Worm (Caenorhabditis elegans): ENCODE results near the gene srm-6.

srm-6 gene

DNA sequence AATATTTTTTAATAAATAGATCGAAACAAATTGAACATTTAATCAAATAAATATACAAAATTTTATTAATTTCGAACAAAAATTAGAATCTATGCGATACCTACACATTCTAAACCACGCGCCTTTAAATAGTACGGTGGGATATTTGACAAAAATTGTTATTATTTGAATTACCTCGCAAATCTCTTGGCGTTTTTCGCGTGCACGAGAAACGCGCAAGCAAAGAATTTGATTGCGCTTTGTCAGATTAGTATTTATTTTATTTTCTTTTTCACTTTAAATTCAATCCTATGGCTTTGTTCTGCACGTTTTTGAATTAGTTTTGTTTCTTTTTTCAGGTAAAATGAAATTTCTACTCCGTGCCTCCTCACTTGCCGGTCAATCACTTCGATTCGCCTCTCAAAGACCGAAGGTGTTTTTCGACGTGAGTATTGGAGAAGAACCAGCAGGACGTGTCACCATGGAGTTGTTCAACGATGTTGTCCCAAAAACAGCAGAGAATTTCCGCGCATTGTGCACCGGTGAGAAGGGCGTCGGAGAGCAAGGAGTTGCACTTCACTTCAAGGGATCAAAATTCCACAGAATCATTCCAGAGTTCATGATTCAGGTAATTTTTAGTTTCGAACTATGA is 19.1 kb downstream of the srm-6 start, which contains the start of gene cyn-1 (continued):
- TF ChIP-seq tbx-9 (tag; optimal IDR thresholded peaks at IDR 0.05; ENCODE audit: borderline replicate concordance), result no peak
- peak; percentile 91 for TF ChIP-seq Y53G8AR.9 (GFP tag; conservative IDR thresholded peaks at IDR 0.05)
- no peak for TF ChIP-seq nfya-2 (GFP tag; IDR thresholded peaks at IDR 0.05)
- TF ChIP-seq lin-35 (GFP tag; optimal IDR thresholded peaks at IDR 0.05), result peak; percentile 61 to 96 (median 74)
- TF ChIP-seq ztf-22 (GFP tag; optimal IDR thresholded peaks at IDR 0.05), result no peak
- TF ChIP-seq nhr-90 (tag; optimal IDR thresholded peaks at IDR 0.05), result no peak
- TF ChIP-seq let-607 (tag; optimal IDR thresholded peaks at IDR 0.05), result peak in 1 of 2 experiments; percentile 44
- no peak for TF ChIP-seq ceh-40 (GFP tag; IDR thresholded peaks at IDR 0.05)
- no peak for TF ChIP-seq nhr-27 (tag; optimal IDR thresholded peaks at IDR 0.05)
- TF ChIP-seq egl-18 (GFP tag; IDR thresholded peaks at IDR 0.05), result no peak
- no peak for TF ChIP-seq bed-2 (GFP tag; IDR thresholded peaks at IDR 0.05)
- TF ChIP-seq F55B11.4 (tag; optimal IDR thresholded peaks at IDR 0.05; ENCODE audit: borderline replicate concordance, insufficient read depth), result no peak
- TF ChIP-seq ztf-18 (tag; optimal IDR thresholded peaks at IDR 0.05), result peak; percentile 96
- no peak for TF ChIP-seq hmg-20 (GFP tag; IDR thresholded peaks at IDR 0.05)
- TF ChIP-seq D2030.7 (GFP tag; IDR thresholded peaks at IDR 0.05), result peak; percentile 54; the same call in 1 of the 2 replicates
- TF ChIP-seq unc-130 (GFP tag; optimal IDR thresholded peaks at IDR 0.05), result peak; percentile 19
- TF ChIP-seq madf-6 (GFP tag; IDR thresholded peaks at IDR 0.05), result peak; percentile 66
- TF ChIP-seq lin-26 (GFP tag; IDR thresholded peaks at IDR 0.05), result no peak; the same call in 1 of the 2 replicates
- TF ChIP-seq F33H1.4 (GFP tag; IDR thresholded peaks at IDR 0.05), result 0 out of 2 replicates have a peak, but pooled peaks have one; percentile 52
- peak; percentile 75 for TF ChIP-seq dpl-1 (GFP tag; optimal IDR thresholded peaks at IDR 0.05)
- TF ChIP-seq C06A6.2 (GFP tag; conservative IDR thresholded peaks at IDR 0.05), result no peak
- peak; percentile 44; the same call in 1 of the 2 replicates for TF ChIP-seq ekl-4 (GFP tag; IDR thresholded peaks at IDR 0.05)
- TF ChIP-seq rcor-1 (GFP tag; IDR thresholded peaks at IDR 0.05), result peak; percentile 53
- TF ChIP-seq unc-62 (GFP tag; optimal IDR thresholded peaks at IDR 0.05), result no peak
- TF ChIP-seq F10E7.11 (tag; optimal IDR thresholded peaks at IDR 0.05), result no peak
- TF ChIP-seq Y56A3A.18 (GFP tag; IDR thresholded peaks at IDR 0.05), result peak; percentile 69; the same call in 1 of the 2 replicates
- no peak for TF ChIP-seq mel-28 (tag; optimal IDR thresholded peaks at IDR 0.05; ENCODE audit: borderline replicate concordance)
- TF ChIP-seq mcd-1 (GFP tag; IDR thresholded peaks at IDR 0.05), result peak; percentile 82
- peak; percentile 75 for TF ChIP-seq ceh-100 (GFP tag; IDR thresholded peaks at IDR 0.05)
- TF ChIP-seq snpc-3.4 (tag; optimal IDR thresholded peaks at IDR 0.05), result peak; percentile 71
- no peak for TF ChIP-seq nhr-80 (tag; optimal IDR thresholded peaks at IDR 0.05)
- TF ChIP-seq xnd-1 (tag; optimal IDR thresholded peaks at IDR 0.05), result peak; percentile 45
- TF ChIP-seq bed-1 (GFP tag; IDR thresholded peaks at IDR 0.05), result no peak
- no peak for TF ChIP-seq ztf-6 (GFP tag; IDR thresholded peaks at IDR 0.05)
- TF ChIP-seq tlf-1 (GFP tag; optimal IDR thresholded peaks at IDR 0.05), result no peak
- peak; percentile 53 for TF ChIP-seq hmg-1.2 (GFP tag; IDR thresholded peaks at IDR 0.05)
- no peak for TF ChIP-seq Y67H2A.10 (GFP tag; conservative IDR thresholded peaks at IDR 0.05)
- no peak for TF ChIP-seq ceh-58 (GFP tag; IDR thresholded peaks at IDR 0.05)

DNA sequence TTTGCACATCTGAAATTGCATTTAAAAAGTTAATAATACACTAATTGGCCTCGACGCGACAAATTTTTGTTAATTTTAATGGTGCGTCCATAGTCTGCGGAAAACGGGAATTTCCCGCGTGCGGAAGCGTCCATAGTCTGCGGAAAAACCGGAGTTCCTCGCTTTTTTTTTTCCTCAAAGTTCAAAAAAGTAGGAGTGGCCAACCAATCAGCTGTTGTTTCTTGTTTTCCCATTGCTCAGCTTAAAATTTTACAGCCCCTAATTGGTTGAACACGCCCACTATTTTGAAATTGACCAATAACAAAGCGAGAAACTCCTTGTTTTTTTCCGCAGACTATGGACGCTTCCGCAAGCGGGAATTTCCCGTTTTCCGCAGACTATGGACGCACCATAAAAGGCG is 20.6 kb downstream of the srm-6 start:
- 0 out of 2 replicates have a peak, but pooled peaks have one; percentile 28 for TF ChIP-seq nfyb-1 (GFP tag; IDR thresholded peaks at IDR 0.05)
